Worm (Caenorhabditis elegans) whole organism, young adult: ENCODE measurements around the gene rbg-1.

Experiments
- B0019.2 ChIP-seq: fragments of 200-800 bp; sonication (Bioruptor generic); conservative IDR thresholded peaks from 2 replicates; pipeline ENCODE4 v1.3.6; 2022; ENCODE audit warnings: missing genetic modification reagents, missing genetic modification characterization, missing compliant biosample characterization
- F33H1.4 ChIP-seq: fragments of 200-800 bp; sonication (Bioruptor generic); IDR thresholded peaks from 2 replicates; pipeline ENCODE4 v1.3.6; 2022; ENCODE audit warnings: missing genetic modification reagents, missing genetic modification characterization, missing compliant biosample characterization
- F39B2.1 ChIP-seq: fragments of 200-800 bp; sonication (Bioruptor generic); IDR thresholded peaks from 2 replicates; pipeline ENCODE4 v1.3.6; 2022; ENCODE audit warnings: missing genetic modification reagents, missing genetic modification characterization, missing compliant biosample characterization
- F49E8.2 ChIP-seq: sonication (generic microtip); optimal IDR thresholded peaks from 3 replicates; lab custom pipeline; 2017; ENCODE audit warnings: missing genetic modification characterization, mild to moderate bottlenecking, missing compliant biosample characterization, antibody characterized with exemption, moderate library complexity; ENCODE audit not compliant: insufficient read depth
- F52B5.7 ChIP-seq: sonication (generic microtip); optimal IDR thresholded peaks from 2 replicates; lab custom pipeline; 2016; ENCODE audit warnings: mild to moderate bottlenecking, missing genetic modification characterization, missing compliant biosample characterization
- F57C9.4 ChIP-seq: sonication (generic microtip); optimal IDR thresholded peaks from 2 replicates; lab custom pipeline; 2017; ENCODE audit warnings: mild to moderate bottlenecking, missing genetic modification characterization, missing compliant biosample characterization
- K11D2.4 ChIP-seq: fragments of 200-800 bp; sonication (Bioruptor generic); IDR thresholded peaks from 2 replicates; pipeline ENCODE4 v1.3.6; 2022; ENCODE audit warnings: missing genetic modification reagents, missing genetic modification characterization, missing compliant biosample characterization
- T07F8.4 ChIP-seq: sonication (generic microtip); optimal IDR thresholded peaks from 2 replicates; lab custom pipeline; 2016; ENCODE audit warnings: mild to moderate bottlenecking, missing genetic modification characterization, moderate library complexity, missing compliant biosample characterization
- Y53G8AR.9 ChIP-seq: fragments of 200-800 bp; sonication (Bioruptor generic); conservative IDR thresholded peaks from 2 replicates; pipeline ENCODE4 v1.3.6; 2022; ENCODE audit warnings: missing genetic modification reagents, missing genetic modification characterization, missing compliant biosample characterization
- Y67H2A.10 ChIP-seq: fragments of 200-800 bp; sonication (Bioruptor generic); conservative IDR thresholded peaks from 2 replicates; pipeline ENCODE4 v1.3.6; 2022; ENCODE audit warnings: missing genetic modification reagents, missing genetic modification characterization, missing compliant biosample characterization
- Y79H2A.3 ChIP-seq: fragments of 200-800 bp; sonication (Bioruptor generic); conservative IDR thresholded peaks from 2 replicates; pipeline ENCODE4 v1.3.6; 2022; ENCODE audit warnings: missing genetic modification reagents, missing genetic modification characterization, missing compliant biosample characterization
- ZK185.1 ChIP-seq: sonication (generic microtip); optimal IDR thresholded peaks from 2 replicates; lab custom pipeline; 2016; ENCODE audit warnings: mild to moderate bottlenecking, missing genetic modification characterization, missing compliant biosample characterization; ENCODE audit not compliant: poor library complexity, severe bottlenecking
- aptf-2 ChIP-seq: fragments of 200-800 bp; sonication (Bioruptor generic); conservative IDR thresholded peaks from 2 replicates; pipeline ENCODE4 v1.3.6; 2022; ENCODE audit warnings: missing genetic modification reagents, missing genetic modification characterization, missing compliant biosample characterization
- athp-1 ChIP-seq: sonication (generic microtip); optimal IDR thresholded peaks from 2 replicates; lab custom pipeline; 2017; ENCODE audit warnings: mild to moderate bottlenecking, missing genetic modification characterization, missing compliant biosample characterization
- cebp-2 ChIP-seq: fragments of 200-800 bp; sonication (Bioruptor generic); IDR thresholded peaks from 2 replicates; pipeline ENCODE4 v1.3.6; 2022; ENCODE audit warnings: missing genetic modification characterization, missing compliant biosample characterization
- ceh-79 ChIP-seq: sonication (generic microtip); optimal IDR thresholded peaks from 2 replicates; lab custom pipeline; 2017; ENCODE audit warnings: mild to moderate bottlenecking, missing genetic modification characterization, missing compliant biosample characterization
- chd-7 ChIP-seq: sonication (generic microtip); optimal IDR thresholded peaks from 2 replicates; lab custom pipeline; 2016; ENCODE audit warnings: mild to moderate bottlenecking, missing genetic modification characterization, moderate library complexity, missing compliant biosample characterization
- die-1 ChIP-seq: sonication (generic microtip); optimal IDR thresholded peaks from 2 replicates; lab custom pipeline; 2016; ENCODE audit warnings: missing genotype, mild to moderate bottlenecking, missing genetic modification characterization, missing compliant biosample characterization
- dox-1 ChIP-seq: fragments of 200-800 bp; sonication (Bioruptor generic); IDR thresholded peaks from 2 replicates; pipeline ENCODE4 v1.3.6; 2022; ENCODE audit warnings: missing genetic modification reagents, missing genetic modification characterization, missing compliant biosample characterization
- dpl-1 ChIP-seq: fragments of 150-350 bp; optimal IDR thresholded peaks from 2 replicates; lab custom pipeline; 2014; ENCODE audit warnings: missing biosample characterization, missing genetic modification reagents, missing genetic modification characterization
- ets-4 ChIP-seq: fragments of 200-800 bp; sonication (Bioruptor generic); optimal IDR thresholded peaks from 2 replicates; lab custom pipeline; 2018; ENCODE audit warnings: mild to moderate bottlenecking, missing genetic modification characterization, missing compliant biosample characterization
- hmg-20 ChIP-seq: fragments of 200-800 bp; sonication (Bioruptor generic); IDR thresholded peaks from 2 replicates; pipeline ENCODE4 v1.3.6; 2022; ENCODE audit warnings: missing genetic modification reagents, missing genetic modification characterization, missing compliant biosample characterization
- lsy-27 ChIP-seq: sonication (generic microtip); optimal IDR thresholded peaks from 2 replicates; lab custom pipeline; 2017; ENCODE audit warnings: missing genetic modification characterization, mild to moderate bottlenecking, missing compliant biosample characterization, antibody characterized with exemption, missing genotype, borderline replicate concordance; ENCODE audit not compliant: insufficient read depth
- madf-10 ChIP-seq: sonication (generic microtip); optimal IDR thresholded peaks from 2 replicates; lab custom pipeline; 2016; ENCODE audit warnings: mild to moderate bottlenecking, missing genetic modification characterization, missing compliant biosample characterization
- nhr-27 ChIP-seq: fragments of 200-800 bp; sonication (Bioruptor generic); optimal IDR thresholded peaks from 2 replicates; lab custom pipeline; 2018; ENCODE audit warnings: mild to moderate bottlenecking, missing genetic modification characterization, moderate library complexity, missing compliant biosample characterization
- repo-1 ChIP-seq: sonication (generic microtip); optimal IDR thresholded peaks from 2 replicates; lab custom pipeline; 2017; ENCODE audit warnings: mild to moderate bottlenecking, missing genetic modification characterization, missing compliant biosample characterization
- sdz-38 ChIP-seq: sonication (generic microtip); optimal IDR thresholded peaks from 2 replicates; lab custom pipeline; 2016; ENCODE audit warnings: missing genotype, missing genetic modification characterization, missing compliant biosample characterization
- sea-2 ChIP-seq: fragments of 200-800 bp; sonication (Bioruptor generic); IDR thresholded peaks from 2 replicates; pipeline ENCODE4 v1.3.6; 2022; ENCODE audit warnings: missing genetic modification characterization, missing compliant biosample characterization
- snpc-1.3 ChIP-seq: sonication (generic microtip); optimal IDR thresholded peaks from 2 replicates; lab custom pipeline; 2017; ENCODE audit warnings: missing genetic modification characterization, mild to moderate bottlenecking, missing compliant biosample characterization, antibody characterized with exemption, moderate library complexity, missing genotype, missing genetic modification reagents; ENCODE audit not compliant: insufficient read depth
- snpc-3.4 ChIP-seq: sonication (generic microtip); optimal IDR thresholded peaks from 2 replicates; lab custom pipeline; 2017; ENCODE audit warnings: missing genetic modification characterization, mild to moderate bottlenecking, missing compliant biosample characterization, antibody characterized with exemption, moderate library complexity, missing genotype, missing genetic modification reagents
- snpc-4 ChIP-seq, 5 experiments: fragments of 150-350 bp in 1 of 5; sonication (generic microtip) in 4 of 5; optimal IDR thresholded peaks; 2 replicates each; lab custom pipeline; 2014 to 2018; ENCODE audit warnings: missing genetic modification characterization in 5 of 5, missing biosample characterization in 3 of 5, antibody characterized with exemption in 2 of 5, mild to moderate bottlenecking in 2 of 5, missing compliant biosample characterization in 2 of 5, missing genotype in 2 of 5, moderate library complexity in 2 of 5, missing genetic modification reagents in 1 of 5
- tbx-9 ChIP-seq: sonication (generic microtip); optimal IDR thresholded peaks from 2 replicates; lab custom pipeline; 2016; ENCODE audit warnings: borderline replicate concordance, missing genetic modification characterization, inconsistent platforms, missing compliant biosample characterization
- tlf-1 ChIP-seq: fragments of 200-800 bp; sonication (Bioruptor generic); optimal IDR thresholded peaks from 2 replicates; lab custom pipeline; 2018; ENCODE audit warnings: mild to moderate bottlenecking, missing genetic modification characterization, missing compliant biosample characterization
- unc-130 ChIP-seq: sonication (generic microtip); optimal IDR thresholded peaks from 2 replicates; lab custom pipeline; 2016; ENCODE audit warnings: missing genetic modification reagents, missing genetic modification characterization, missing compliant biosample characterization
- unc-62 ChIP-seq: fragments of 150-350 bp; optimal IDR thresholded peaks from 2 replicates; lab custom pipeline; 2014; ENCODE audit warnings: missing biosample characterization, missing genetic modification reagents, missing genetic modification characterization

rbg-1 gene

ce11 chrX:15027566-15027965, 44.2 kb downstream of the rbg-1 start:
- no peak for TF ChIP-seq F49E8.2 (tag; lab: Kevin White, UChicago)
- no peak for TF ChIP-seq madf-10 (tag; lab: Kevin White, UChicago)
- TF ChIP-seq B0019.2, result no peak

ce11 chrX:15027997-15028396, 44.7 kb downstream of the rbg-1 start:
- TF ChIP-seq snpc-4 (GFP tag; optimal IDR thresholded peaks at IDR 0.05; lab: Kevin White, UChicago) (no peak), snpc-4 (tag; optimal IDR thresholded peaks at IDR 0.05; lab: Kevin White, UChicago) (peak in 2 of 4 experiments; percentile 54 to 75), T07F8.4 (no peak)

- TF ChIP-seq Y53G8AR.9 (no peak), snpc-3.4 (tag; lab: Kevin White, UChicago) (no peak), chd-7 (no peak), F57C9.4 (tag; lab: Kevin White, UChicago) (no peak), dox-1 (GFP tag; lab: Robert Waterston, UW) (no peak), sdz-38 (tag; lab: Kevin White, UChicago) (no peak), ets-4 (GFP tag; lab: Kevin White, UChicago) (no peak), unc-62 (GFP tag; lab: Kevin White, UChicago) (no peak), F33H1.4 (GFP tag; lab: Robert Waterston, UW) (no peak), sea-2 (GFP tag; lab: Robert Waterston, UW) (no peak), tbx-9 (no peak), Y79H2A.3 (no peak), cebp-2 (GFP tag; lab: Robert Waterston, UW) (no peak), F39B2.1 (GFP tag; lab: Robert Waterston, UW) (no peak), repo-1 (tag; lab: Kevin White, UChicago) (no peak), unc-130 (no peak), tlf-1 (GFP tag; lab: Kevin White, UChicago) (no peak), ZK185.1 (tag; lab: Kevin White, UChicago) (no peak), die-1 (no peak), aptf-2 (GFP tag; lab: Robert Waterston, UW) (no peak)
- TF ChIP-seq, all 124 proteins: peak for 0
These were observed 51.5 kb downstream of the rbg-1 start, which contains the start of gene dsc-1 for ce11 chrX:15034787-15035186. Gene dsc-1, minus strand, starts transcription at chrX:15034832.

- no peak for TF ChIP-seq athp-1 (tag; lab: Kevin White, UChicago)
- TF ChIP-seq ceh-79 (tag; lab: Kevin White, UChicago), result no peak
- TF ChIP-seq dpl-1 (GFP tag; lab: Kevin White, UChicago), result no peak
- TF ChIP-seq hmg-20 (GFP tag; lab: Robert Waterston, UW), result no peak
- no peak for TF ChIP-seq nhr-27 (tag; lab: Kevin White, UChicago)
- TF ChIP-seq Y67H2A.10 (GFP tag; lab: Robert Waterston, UW), result no peak
- no peak for TF ChIP-seq K11D2.4 (GFP tag; lab: Robert Waterston, UW)
- TF ChIP-seq lsy-27, result no peak
- no peak for TF ChIP-seq snpc-1.3 (tag; lab: Kevin White, UChicago)
- no peak for TF ChIP-seq F52B5.7 (tag; lab: Kevin White, UChicago)
These were observed 52.4 kb downstream of the rbg-1 start for ce11 chrX:15035748-15036147.
